Fruit fly (Drosophila melanogaster): Measurements from ENCODE around the gene Aven.

Aven gene

dm6 chrX:12578701-12579372 is 50.6 kb downstream of the Aven start (continued):
- peak; percentile 83 for TF ChIP-seq svp (GFP tag)
- TF ChIP-seq CG7368 (GFP tag; optimal IDR thresholded peaks at IDR 0.05), result no peak
- peak; percentile 41 for TF ChIP-seq Hr39 (GFP tag; optimal IDR thresholded peaks at IDR 0.05)
- peak; percentile 62 for TF ChIP-seq lz (GFP tag; optimal IDR thresholded peaks at IDR 0.05)
- TF ChIP-seq esn (GFP tag; optimal IDR thresholded peaks at IDR 0.05), result peak; percentile 67
- peak; percentile 17 for TF ChIP-seq dac (GFP tag; optimal IDR thresholded peaks at IDR 0.05)
- no peak for TF ChIP-seq fkh (GFP tag; optimal IDR thresholded peaks at IDR 0.05)
- TF ChIP-seq CG1621 (tag; optimal IDR thresholded peaks at IDR 0.05), result peak; percentile 23
- TF ChIP-seq CG11294 (GFP tag; IDR thresholded peaks at IDR 0.05), result no peak
- TF ChIP-seq CG31627 (GFP tag; optimal IDR thresholded peaks at IDR 0.05), result peak; percentile 51
- peak; percentile 13 for TF ChIP-seq fd59A (GFP tag; optimal IDR thresholded peaks at IDR 0.05)
- TF ChIP-seq CG16779 (tag; optimal IDR thresholded peaks at IDR 0.05), result no peak
- peak in 1 of 2 experiments; percentile 7 for TF ChIP-seq salr (GFP tag; optimal IDR thresholded peaks at IDR 0.05)
- no peak for TF ChIP-seq Lpt (GFP tag; optimal IDR thresholded peaks at IDR 0.05)
- no peak for TF ChIP-seq CG9139 (GFP tag; optimal IDR thresholded peaks at IDR 0.05)
- peak; percentile 69 for TF ChIP-seq CG15336 (GFP tag; IDR thresholded peaks at IDR 0.05)
- TF ChIP-seq spab (GFP tag; optimal IDR thresholded peaks at IDR 0.05), result no peak
- peak; percentile 3 for TF ChIP-seq vri (GFP tag; optimal IDR thresholded peaks at IDR 0.05)
- TF ChIP-seq CG3919 (GFP tag; optimal IDR thresholded peaks at IDR 0.05), result peak; percentile 56
- peak; percentile 62 for TF ChIP-seq pdm3 (GFP tag; optimal IDR thresholded peaks at IDR 0.05)
- TF ChIP-seq OdsH (GFP tag; optimal IDR thresholded peaks at IDR 0.05), result peak; percentile 45
- no peak for TF ChIP-seq CG11762 (GFP tag; optimal IDR thresholded peaks at IDR 0.05; ENCODE audit: insufficient read depth)

Data from whole organism, prepupa.